Worm (Caenorhabditis elegans) whole organism, L3 larva: ENCODE data around the gene pptr-2.

ENCODE experiments used
- nfya-1 ChIP-seq: sonication (generic microtip); optimal IDR thresholded peaks from 2 replicates; lab custom pipeline; 2017; ENCODE audit warnings: missing genetic modification characterization, mild to moderate bottlenecking, missing compliant biosample characterization, antibody characterized with exemption, moderate library complexity; ENCODE audit not compliant: insufficient read depth
- unc-62 ChIP-seq: fragments of 150-350 bp; sonication (generic microtip); optimal IDR thresholded peaks from 4 replicates; lab custom pipeline; 2014; ENCODE audit warnings: missing biosample characterization, missing genetic modification reagents, missing genetic modification characterization

ce11 chrV:11040020-11040419 lies 5.3 kb upstream of the pptr-2 start, which contains the start of gene C45B11.9:
- TF ChIP-seq unc-62 (GFP tag; lab: Kevin White, UChicago) (no peak), nfya-1 (no peak)
